Worm (Caenorhabditis elegans): Measurements from ENCODE around the gene Y57G11C.1130.

DNA sequence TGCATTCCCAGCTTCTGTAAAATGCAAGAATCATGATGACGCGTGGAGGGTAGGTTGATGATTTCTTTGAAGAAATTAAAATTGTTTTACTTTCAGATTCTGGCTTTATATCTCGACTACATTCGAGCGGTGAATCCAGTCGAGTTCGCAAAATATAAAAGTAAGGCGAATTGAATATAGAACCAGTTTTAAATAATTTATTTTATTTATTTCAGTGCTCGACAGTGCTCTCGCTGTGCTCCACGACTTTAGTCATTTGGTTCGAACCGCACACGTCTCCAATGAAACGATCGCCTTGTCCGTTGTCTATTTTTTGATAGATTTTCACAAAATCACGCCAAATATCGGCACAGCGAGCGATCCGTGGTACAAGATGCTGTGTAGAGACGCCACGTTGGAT lies at the start of gene Y57G11C.1130:
- TF ChIP-seq egrh-3 (GFP tag; IDR thresholded peaks at IDR 0.05) (no peak), pbrm-1 (GFP tag; IDR thresholded peaks at IDR 0.05) (no peak)

Measured in whole organism, young adult.